Worm (Caenorhabditis elegans) whole organism, L3 larva: Measurements from ENCODE around the gene slcr-46.3.

ENCODE experiments used
- R02D3.7 ChIP-seq: fragments of 150-350 bp; optimal IDR thresholded peaks from 2 replicates; lab custom pipeline; 2014; ENCODE audit warnings: missing biosample characterization, missing genetic modification characterization
- ZK546.5 ChIP-seq: sonication (generic microtip); optimal IDR thresholded peaks from 2 replicates; lab custom pipeline; 2017; ENCODE audit warnings: missing biosample characterization, missing genetic modification characterization
- ama-1 ChIP-seq: fragments of 150-350 bp; optimal IDR thresholded peaks from 2 replicates; lab custom pipeline; 2018
- ceh-82 ChIP-seq: fragments of 150-350 bp; optimal IDR thresholded peaks from 2 replicates; lab custom pipeline; 2014; ENCODE audit warnings: missing biosample characterization, missing genetic modification characterization
- ceh-9 ChIP-seq: sonication (generic microtip); optimal IDR thresholded peaks from 2 replicates; lab custom pipeline; 2018; ENCODE audit warnings: missing biosample characterization, missing genetic modification characterization
- daf-12 ChIP-seq: fragments of 150-350 bp; optimal IDR thresholded peaks from 2 replicates; lab custom pipeline; 2014; ENCODE audit warnings: missing biosample characterization, missing genetic modification reagents, missing genetic modification characterization
- egl-27 ChIP-seq: sonication (generic microtip); optimal IDR thresholded peaks from 4 replicates; lab custom pipeline; 2017; ENCODE audit warnings: missing biosample characterization, missing genetic modification reagents, missing genetic modification characterization
- egl-5 ChIP-seq: fragments of 150-350 bp; optimal IDR thresholded peaks from 2 replicates; lab custom pipeline; 2017; ENCODE audit warnings: missing biosample characterization, missing genetic modification reagents, missing genetic modification characterization, inconsistent platforms
- elt-2 ChIP-seq: sonication (generic microtip); optimal IDR thresholded peaks from 2 replicates; lab custom pipeline; 2016; ENCODE audit warnings: missing genetic modification reagents, mild to moderate bottlenecking, missing genetic modification characterization, missing compliant biosample characterization
- eor-1 ChIP-seq, 2 experiments: fragments of 150-350 bp; optimal IDR thresholded peaks; 2 replicates each; lab custom pipeline; 2014 to 2018; ENCODE audit warnings: missing biosample characterization in 2 of 2, missing genetic modification characterization in 2 of 2
- fkh-10 ChIP-seq: sonication (generic microtip); optimal IDR thresholded peaks from 2 replicates; lab custom pipeline; 2017; ENCODE audit warnings: missing biosample characterization, missing genetic modification reagents, missing genetic modification characterization
- fkh-2 ChIP-seq: fragments of 150-350 bp; optimal IDR thresholded peaks from 2 replicates; lab custom pipeline; 2014; ENCODE audit warnings: missing biosample characterization, missing genetic modification reagents, missing genetic modification characterization
- hmg-11 ChIP-seq: sonication (generic microtip); optimal IDR thresholded peaks from 2 replicates; lab custom pipeline; 2016; ENCODE audit warnings: missing genetic modification characterization, missing compliant biosample characterization
- jun-1 ChIP-seq: fragments of 150-350 bp; optimal IDR thresholded peaks from 2 replicates; lab custom pipeline; 2014; ENCODE audit warnings: missing biosample characterization, missing genetic modification reagents, missing genetic modification characterization
- lsy-12 ChIP-seq: sonication (generic microtip); optimal IDR thresholded peaks from 2 replicates; lab custom pipeline; 2016; ENCODE audit warnings: mild to moderate bottlenecking, missing genetic modification characterization, missing compliant biosample characterization
- mdl-1 ChIP-seq: fragments of 150-350 bp; optimal IDR thresholded peaks from 2 replicates; lab custom pipeline; 2014; ENCODE audit warnings: missing biosample characterization, missing genetic modification characterization
- mml-1 ChIP-seq: fragments of 150-350 bp; sonication (generic microtip); optimal IDR thresholded peaks from 3 replicates; lab custom pipeline; 2014; ENCODE audit warnings: missing biosample characterization, missing genetic modification characterization
- nfya-1 ChIP-seq: sonication (generic microtip); optimal IDR thresholded peaks from 2 replicates; lab custom pipeline; 2017; ENCODE audit warnings: missing genetic modification characterization, mild to moderate bottlenecking, missing compliant biosample characterization, antibody characterized with exemption, moderate library complexity; ENCODE audit not compliant: insufficient read depth
- nhr-11 ChIP-seq: fragments of 150-350 bp; optimal IDR thresholded peaks from 2 replicates; lab custom pipeline; 2014; ENCODE audit warnings: missing biosample characterization, missing genetic modification characterization
- nhr-25 ChIP-seq: sonication (generic microtip); optimal IDR thresholded peaks from 2 replicates; lab custom pipeline; 2017; ENCODE audit warnings: missing biosample characterization, missing genetic modification characterization
- nhr-43 ChIP-seq: sonication (generic microtip); optimal IDR thresholded peaks from 2 replicates; lab custom pipeline; 2016; ENCODE audit warnings: mild to moderate bottlenecking, missing genetic modification characterization, missing compliant biosample characterization; ENCODE audit not compliant: poor library complexity, severe bottlenecking
- nhr-67 ChIP-seq: fragments of 150-350 bp; optimal IDR thresholded peaks from 2 replicates; lab custom pipeline; 2014; ENCODE audit warnings: missing biosample characterization, missing genetic modification characterization
- nhr-76 ChIP-seq: fragments of 150-350 bp; sonication (generic microtip); optimal IDR thresholded peaks from 5 replicates; lab custom pipeline; 2014; ENCODE audit warnings: missing biosample characterization, missing genetic modification characterization
- nhr-77 ChIP-seq: fragments of 150-350 bp; optimal IDR thresholded peaks from 2 replicates; lab custom pipeline; 2014; ENCODE audit warnings: missing biosample characterization, missing genetic modification characterization
- pqm-1 ChIP-seq: fragments of 150-350 bp; optimal IDR thresholded peaks from 2 replicates; lab custom pipeline; 2017; ENCODE audit warnings: missing biosample characterization, missing genetic modification characterization, inconsistent platforms
- sea-2 ChIP-seq: fragments of 150-350 bp; sonication (generic microtip); optimal IDR thresholded peaks from 4 replicates; lab custom pipeline; 2014; ENCODE audit warnings: missing biosample characterization, missing genetic modification reagents, missing genetic modification characterization
- tbx-2 ChIP-seq: sonication (generic microtip); optimal IDR thresholded peaks from 2 replicates; lab custom pipeline; 2016; ENCODE audit warnings: mild to moderate bottlenecking, missing genetic modification characterization, missing compliant biosample characterization
- unc-39 ChIP-seq: sonication (generic microtip); optimal IDR thresholded peaks from 4 replicates; lab custom pipeline; 2017; ENCODE audit warnings: missing biosample characterization, missing genetic modification characterization
- zag-1 ChIP-seq: fragments of 150-350 bp; optimal IDR thresholded peaks from 2 replicates; lab custom pipeline; 2014; ENCODE audit warnings: missing biosample characterization, missing genetic modification characterization
- ztf-4 ChIP-seq: fragments of 150-350 bp; optimal IDR thresholded peaks from 2 replicates; lab custom pipeline; 2014; ENCODE audit warnings: missing biosample characterization, missing genetic modification characterization

The slcr-46.3 gene

ce11 chrV:9690728-9691127 lies 33.2 kb downstream of the slcr-46.3 start (continued):
- TF ChIP-seq eor-1 (tag; optimal IDR thresholded peaks at IDR 0.05; lab: Kevin White, UChicago) (no peak), ceh-9 (tag; lab: Kevin White, UChicago) (no peak), unc-39 (tag; lab: Kevin White, UChicago) (no peak), R02D3.7 (tag; lab: Kevin White, UChicago) (no peak), mml-1 (tag; lab: Kevin White, UChicago) (no peak), lsy-12 (tag; lab: Kevin White, UChicago) (peak; percentile 15)
- TF ChIP-seq, all 47 proteins: peak for 9

DNA sequence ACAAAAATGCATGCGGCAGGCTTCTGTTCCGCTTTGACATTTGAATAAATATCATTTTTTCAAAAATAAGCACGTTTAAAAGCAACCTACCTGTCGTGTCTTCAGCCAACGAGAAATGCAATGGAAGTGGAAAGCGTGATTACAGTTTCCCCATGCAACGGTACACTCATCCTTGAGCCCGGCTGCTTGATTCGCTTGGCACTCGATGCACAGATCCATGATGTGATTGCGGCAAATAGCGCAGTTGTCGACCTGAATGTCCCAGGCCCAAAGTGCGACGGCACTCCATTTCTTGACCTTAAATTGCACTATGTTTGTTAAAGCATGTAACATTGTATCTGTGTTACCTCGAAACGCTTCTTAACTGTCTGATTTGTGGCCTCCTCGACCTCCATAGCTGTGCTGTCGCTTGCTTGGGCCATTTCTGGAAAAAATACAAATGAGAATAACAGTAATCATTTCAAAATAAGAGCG lies 33.8 kb downstream of the slcr-46.3 start, which contains the start of gene rbx-1:
Gene rbx-1 (minus strand): TSS at position 424 of the 474 bp plus-strand sequence.
- TF ChIP-seq mdl-1 (tag; lab: Kevin White, UChicago), result no peak
- no peak for TF ChIP-seq ceh-82
- TF ChIP-seq tbx-2 (tag; lab: Kevin White, UChicago), result no peak
- no peak for TF ChIP-seq eor-1 (tag; optimal IDR thresholded peaks at IDR 0.05; lab: Kevin White, UChicago)
- TF ChIP-seq mml-1 (tag; lab: Kevin White, UChicago), result no peak
- no peak for TF ChIP-seq nhr-25 (tag; lab: Kevin White, UChicago)
- no peak for TF ChIP-seq nhr-76 (tag; lab: Kevin White, UChicago)
- no peak for TF ChIP-seq elt-2 (tag; lab: Kevin White, UChicago)
- no peak for TF ChIP-seq hmg-11 (tag; lab: Kevin White, UChicago)
- TF ChIP-seq jun-1 (tag; lab: Kevin White, UChicago), result no peak
- TF ChIP-seq ztf-4 (tag; lab: Kevin White, UChicago), result no peak
- TF ChIP-seq daf-12 (tag; lab: Kevin White, UChicago), result no peak
- no peak for TF ChIP-seq nhr-77
- no peak for TF ChIP-seq nhr-11 (tag; lab: Kevin White, UChicago)
- TF ChIP-seq egl-5 (tag; lab: Kevin White, UChicago), result no peak
- TF ChIP-seq unc-39 (tag; lab: Kevin White, UChicago), result no peak
- TF ChIP-seq ZK546.5 (tag; lab: Kevin White, UChicago), result no peak
- TF ChIP-seq nhr-67, result no peak
- no peak for TF ChIP-seq nhr-43

DNA sequence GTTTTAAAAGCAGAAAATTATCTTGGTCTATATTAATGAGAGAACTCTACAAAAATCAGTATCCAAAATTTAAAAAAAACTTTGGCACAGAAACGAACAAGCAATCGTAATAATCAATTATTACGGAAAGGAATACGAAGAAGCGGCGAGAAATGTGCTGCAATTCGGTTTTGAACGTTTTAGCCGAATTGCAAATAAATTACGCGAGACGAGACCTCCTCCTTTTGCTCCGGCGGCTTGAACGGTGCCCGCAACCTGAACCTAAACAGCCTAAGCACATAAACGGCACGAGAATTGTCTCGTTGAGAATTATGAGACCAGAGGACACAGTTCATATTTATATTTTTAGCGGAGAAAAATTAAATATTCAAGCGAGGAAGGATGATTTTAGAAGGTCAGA lies 34.5 kb downstream of the slcr-46.3 start:
- TF ChIP-seq ama-1 (lab: Kevin White, UChicago), result peak; percentile 32
- TF ChIP-seq lsy-12 (tag; lab: Kevin White, UChicago), result no peak
- TF ChIP-seq, all 47 proteins: peak for 1

ce11 chrV:9685559-9685958 lies 38.3 kb downstream of the slcr-46.3 start, which contains the start of gene ZK287.4:
Gene ZK287.4 (minus strand): TSS chrV:9685659.
- no peak for TF ChIP-seq sea-2 (GFP tag; lab: Kevin White, UChicago)
- TF ChIP-seq unc-39 (tag; lab: Kevin White, UChicago), result no peak
- no peak for TF ChIP-seq zag-1 (tag; lab: Kevin White, UChicago)
- no peak for TF ChIP-seq nhr-25 (tag; lab: Kevin White, UChicago)

DNA sequence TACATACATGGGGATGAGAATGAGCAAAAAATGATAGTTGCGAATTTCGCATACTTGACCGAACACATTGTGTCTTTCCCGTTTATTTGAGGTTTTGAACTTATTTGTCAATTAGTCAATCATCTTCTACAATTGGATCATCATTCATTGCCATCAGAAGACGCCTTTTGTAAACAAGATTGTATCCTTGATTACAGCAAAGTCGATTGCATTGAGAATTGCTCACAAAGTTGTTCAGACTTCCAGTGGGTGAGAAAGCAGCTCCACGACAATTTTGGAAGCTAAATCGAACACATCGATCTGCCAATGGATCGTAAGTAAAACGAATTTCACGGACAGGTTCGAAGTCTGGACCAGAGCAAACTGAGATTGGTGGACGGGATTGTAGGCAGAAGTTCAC lies 43.6 kb downstream of the slcr-46.3 start:
- TF ChIP-seq egl-27 (tag; lab: Kevin White, UChicago), result no peak

ce11 chrV:9679166-9679565 lies 44.7 kb downstream of the slcr-46.3 start, which contains the start of gene ZK287.9:
Gene ZK287.9 (plus strand): TSS chrV:9679357.
- no peak for TF ChIP-seq R02D3.7 (tag; lab: Kevin White, UChicago)
- peak; percentile 67 for TF ChIP-seq elt-2 (tag; lab: Kevin White, UChicago)
- no peak for TF ChIP-seq fkh-2 (tag; lab: Kevin White, UChicago)
- TF ChIP-seq sea-2 (GFP tag; lab: Kevin White, UChicago), result no peak
- TF ChIP-seq nhr-11 (tag; lab: Kevin White, UChicago), result no peak
- TF ChIP-seq fkh-10 (GFP tag; lab: Kevin White, UChicago), result no peak
- TF ChIP-seq nfya-1, result no peak
- peak; percentile 37 for TF ChIP-seq pqm-1 (tag; lab: Kevin White, UChicago)
